Fruit fly (Drosophila melanogaster): Measurements from ENCODE around the gene 5PtaseI.

5PtaseI gene

DNA sequence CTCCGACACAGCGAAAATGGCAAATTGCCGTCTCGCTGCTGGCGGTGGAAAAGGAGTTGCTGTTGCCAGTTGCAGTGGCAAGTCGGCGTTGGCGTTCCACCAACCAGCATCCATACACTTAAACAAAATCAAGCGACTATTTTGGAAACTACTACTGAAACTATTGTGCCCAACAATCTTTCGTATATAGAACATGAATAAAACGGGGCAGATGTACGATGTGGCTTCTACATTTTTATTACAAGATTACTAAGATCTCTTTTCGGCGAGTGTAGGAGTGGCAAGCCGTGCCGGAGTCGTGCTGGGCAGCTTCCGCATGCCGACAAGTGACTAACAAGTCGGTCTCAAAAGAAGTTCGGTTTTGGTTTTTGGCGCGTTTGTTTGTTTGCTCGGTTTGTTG lies 48.4 kb downstream of the 5PtaseI start:
- TF ChIP-seq CG32006 (GFP tag; optimal IDR thresholded peaks at IDR 0.05) = peak; percentile 91
- peak; percentile 35 for TF ChIP-seq CG8632 (GFP tag; optimal IDR thresholded peaks at IDR 0.05)
- no peak for TF ChIP-seq dsx (GFP tag; optimal IDR thresholded peaks at IDR 0.05; ENCODE audit: poor library complexity, severe bottlenecking)
- TF ChIP-seq esn (GFP tag; optimal IDR thresholded peaks at IDR 0.05) = peak; percentile 60
- no peak for TF ChIP-seq ss (GFP tag; optimal IDR thresholded peaks at IDR 0.05)
- TF ChIP-seq CG7368 (GFP tag; optimal IDR thresholded peaks at IDR 0.05) = peak; percentile 49
- no peak for TF ChIP-seq CG8319 (GFP tag; optimal IDR thresholded peaks at IDR 0.05)
- TF ChIP-seq salr (GFP tag; optimal IDR thresholded peaks at IDR 0.05) = peak in 1 of 2 experiments; percentile 59
- TF ChIP-seq Met (GFP tag; optimal IDR thresholded peaks at IDR 0.05) = peak; percentile 21
- TF ChIP-seq Sox14 (GFP tag; optimal IDR thresholded peaks at IDR 0.05) = peak; percentile 75
- TF ChIP-seq Gug (GFP tag; IDR thresholded peaks at IDR 0.05) = peak; percentile 80
- TF ChIP-seq CG11294 (GFP tag; IDR thresholded peaks at IDR 0.05) = peak; percentile 63
- TF ChIP-seq Eip75B (GFP tag; optimal IDR thresholded peaks at IDR 0.05) = peak; percentile 46
- TF ChIP-seq CG4318 (GFP tag; optimal IDR thresholded peaks at IDR 0.05) = peak; percentile 86
- TF ChIP-seq CG3032 (tag; optimal IDR thresholded peaks at IDR 0.05) = peak; percentile 24
- TF ChIP-seq CG11902 (GFP tag; optimal IDR thresholded peaks at IDR 0.05) = peak; percentile 15
- TF ChIP-seq CG6276 (GFP tag; optimal IDR thresholded peaks at IDR 0.05) = peak; percentile 82
- peak; percentile 86 for TF ChIP-seq CG6163 (GFP tag; IDR thresholded peaks at IDR 0.05)
- peak; percentile 66 for TF ChIP-seq Hr38 (GFP tag; optimal IDR thresholded peaks at IDR 0.05)
- no peak for TF ChIP-seq fkh (GFP tag; optimal IDR thresholded peaks at IDR 0.05)
- peak; percentile 72 for TF ChIP-seq dac (GFP tag; optimal IDR thresholded peaks at IDR 0.05)
- peak; percentile 68 for TF ChIP-seq Hr39 (GFP tag; optimal IDR thresholded peaks at IDR 0.05)
- TF ChIP-seq lz (GFP tag; optimal IDR thresholded peaks at IDR 0.05) = peak; percentile 43
- TF ChIP-seq Eip78C (GFP tag) = peak; percentile 92
- TF ChIP-seq topi (GFP tag; optimal IDR thresholded peaks at IDR 0.05) = peak; percentile 57
- TF ChIP-seq CG10669 (GFP tag; optimal IDR thresholded peaks at IDR 0.05) = peak; percentile 2
- peak; percentile 94 for TF ChIP-seq CG8119 (GFP tag; IDR thresholded peaks at IDR 0.05)
- peak; percentile 73 for TF ChIP-seq OdsH (GFP tag; optimal IDR thresholded peaks at IDR 0.05)
- TF ChIP-seq Blimp-1 (GFP tag; optimal IDR thresholded peaks at IDR 0.05) = no peak
- TF ChIP-seq svp (GFP tag) = peak; percentile 73
- TF ChIP-seq CG6808 (GFP tag; optimal IDR thresholded peaks at IDR 0.05) = no peak
- peak; percentile 87 for TF ChIP-seq Lpt (GFP tag; optimal IDR thresholded peaks at IDR 0.05)
- TF ChIP-seq Ets21C (GFP tag; optimal IDR thresholded peaks at IDR 0.05) = peak; percentile 16
- no peak for TF ChIP-seq fd85E (GFP tag; optimal IDR thresholded peaks at IDR 0.05)
- TF ChIP-seq CG11762 (GFP tag; optimal IDR thresholded peaks at IDR 0.05; ENCODE audit: insufficient read depth) = peak; percentile 56
- TF ChIP-seq net (GFP tag; optimal IDR thresholded peaks at IDR 0.05) = peak; percentile 81
- peak; percentile 39 for TF ChIP-seq CG10631 (GFP tag; optimal IDR thresholded peaks at IDR 0.05)
- TF ChIP-seq spab (GFP tag; optimal IDR thresholded peaks at IDR 0.05) = no peak
- TF ChIP-seq CG15336 (GFP tag; IDR thresholded peaks at IDR 0.05) = peak; percentile 95
- TF ChIP-seq CG34406 (GFP tag; optimal IDR thresholded peaks at IDR 0.05) = peak; percentile 32
- peak; percentile 77 for TF ChIP-seq achi (GFP tag; optimal IDR thresholded peaks at IDR 0.05)
- no peak for TF ChIP-seq fd59A (GFP tag; optimal IDR thresholded peaks at IDR 0.05)
- no peak for TF ChIP-seq CG9139 (GFP tag; optimal IDR thresholded peaks at IDR 0.05)
- TF ChIP-seq Sox15 (GFP tag; optimal IDR thresholded peaks at IDR 0.05) = no peak
- peak; percentile 48 for TF ChIP-seq CG16779 (tag; optimal IDR thresholded peaks at IDR 0.05)
- peak; percentile 94 for TF ChIP-seq Hr4 (GFP tag; optimal IDR thresholded peaks at IDR 0.05)
- TF ChIP-seq CG31627 (GFP tag; optimal IDR thresholded peaks at IDR 0.05) = peak; percentile 56
- peak; percentile 19 for TF ChIP-seq vri (GFP tag; optimal IDR thresholded peaks at IDR 0.05)
- TF ChIP-seq Ets96B (tag; optimal IDR thresholded peaks at IDR 0.05) = no peak
- no peak for TF ChIP-seq CG1621 (tag; optimal IDR thresholded peaks at IDR 0.05)
- TF ChIP-seq pdm3 (GFP tag; optimal IDR thresholded peaks at IDR 0.05) = peak; percentile 78
- TF ChIP-seq CG6854 (GFP tag; optimal IDR thresholded peaks at IDR 0.05) = no peak
